Worm (Caenorhabditis elegans): Measurements from ENCODE around the gene Y24D9B.1.

DNA sequence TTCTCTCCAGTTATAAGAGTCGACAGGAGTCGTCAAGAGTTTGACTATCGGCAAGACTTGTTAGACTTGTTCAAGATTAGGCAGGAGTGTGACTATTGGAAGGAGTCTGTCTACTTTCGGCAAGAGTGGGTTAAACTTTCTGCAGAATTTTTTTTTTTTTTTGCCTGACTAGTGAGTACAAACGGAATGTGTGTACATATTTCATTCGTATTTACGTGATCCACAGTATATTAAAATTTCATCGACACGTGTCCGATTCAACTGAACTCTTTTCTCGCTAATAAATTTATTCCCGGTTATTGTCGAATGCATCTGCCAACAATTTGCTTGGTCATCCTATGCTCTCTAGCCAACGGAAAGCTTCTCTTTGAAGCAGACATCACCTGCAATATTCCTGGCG, 45.0 kb upstream of the Y24D9B.1 start, which contains the start of gene F36A4.1:
- TF ChIP-seq klf-2 (GFP tag; conservative IDR thresholded peaks at IDR 0.05) = no peak
- no peak for TF ChIP-seq cog-1 (tag; optimal IDR thresholded peaks at IDR 0.05)
- no peak for TF ChIP-seq ref-1 (GFP tag; conservative IDR thresholded peaks at IDR 0.05)
- no peak for TF ChIP-seq flt-1 (GFP tag; IDR thresholded peaks at IDR 0.05)

Measured in whole organism, midembryonic.